Worm (Caenorhabditis elegans) whole organism, midembryonic: ENCODE measurements around the gene W07A12.4.

ENCODE experiments used
- cog-1 ChIP-seq: sonication (generic microtip); optimal IDR thresholded peaks from 2 replicates; lab custom pipeline; 2016; ENCODE audit warnings: missing genetic modification characterization, missing compliant biosample characterization
- flt-1 ChIP-seq: fragments of 200-800 bp; sonication (Bioruptor generic); IDR thresholded peaks from 2 replicates; pipeline ENCODE4 v1.3.6; 2022; ENCODE audit warnings: missing genetic modification characterization, missing compliant biosample characterization
- ztf-23 ChIP-seq: fragments of 200-800 bp; sonication (Bioruptor generic); IDR thresholded peaks from 2 replicates; pipeline ENCODE4 v1.3.6; 2022; ENCODE audit warnings: missing genetic modification reagents, missing genetic modification characterization, missing compliant biosample characterization
- ztf-29 ChIP-seq: fragments of 200-800 bp; sonication (Bioruptor generic); IDR thresholded peaks from 2 replicates; pipeline ENCODE4 v1.3.6; 2022; ENCODE audit warnings: missing genetic modification reagents, missing genetic modification characterization, missing compliant biosample characterization

DNA sequence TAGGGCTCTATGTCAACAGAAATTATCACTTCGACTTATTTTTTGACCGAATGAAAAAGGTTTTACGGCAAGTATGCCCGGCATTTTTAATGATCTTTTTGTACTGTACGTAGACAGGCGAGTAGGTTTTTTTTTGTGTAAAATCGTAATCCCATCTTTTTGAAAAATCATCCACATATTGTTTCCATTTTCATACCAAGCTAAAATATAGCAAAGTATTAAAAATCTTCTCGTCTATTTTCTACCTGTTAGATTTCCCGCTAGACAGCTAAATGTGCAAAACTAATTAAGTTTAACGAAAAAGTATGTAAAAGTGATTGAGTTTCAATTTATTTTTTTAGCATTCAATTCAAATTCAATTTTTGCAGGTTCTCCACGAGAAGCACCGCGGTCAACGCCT, 14.7 kb upstream of the W07A12.4 start, which contains the start of gene C16D2.1:
- TF ChIP-seq flt-1 (GFP tag; lab: Robert Waterston, UW): no peak
- TF ChIP-seq cog-1 (tag; lab: Kevin White, UChicago): no peak
- no peak for TF ChIP-seq ztf-23 (GFP tag; lab: Robert Waterston, UW)
- TF ChIP-seq ztf-29 (GFP tag; lab: Robert Waterston, UW): no peak
